Worm (Caenorhabditis elegans) whole organism, midembryonic: ENCODE data around the gene Y38H6C.13.

Experiments used
- T22C8.4 ChIP-seq: fragments of 200-800 bp; sonication (Bioruptor generic); IDR thresholded peaks from 2 replicates; pipeline ENCODE4 v1.3.6; 2022; ENCODE audit warnings: missing genetic modification characterization, missing compliant biosample characterization
- cog-1 ChIP-seq: sonication (generic microtip); optimal IDR thresholded peaks from 2 replicates; lab custom pipeline; 2016; ENCODE audit warnings: missing genetic modification characterization, missing compliant biosample characterization
- flt-1 ChIP-seq: fragments of 200-800 bp; sonication (Bioruptor generic); IDR thresholded peaks from 2 replicates; pipeline ENCODE4 v1.3.6; 2022; ENCODE audit warnings: missing genetic modification characterization, missing compliant biosample characterization
- klf-2 ChIP-seq: fragments of 200-800 bp; sonication (Bioruptor generic); conservative IDR thresholded peaks from 2 replicates; pipeline ENCODE4 v1.3.6; 2022; ENCODE audit warnings: missing genetic modification reagents, missing genetic modification characterization, missing compliant biosample characterization
- med-1 ChIP-seq: sonication (generic microtip); optimal IDR thresholded peaks from 2 replicates; lab custom pipeline; 2017; ENCODE audit warnings: missing genetic modification characterization, mild to moderate bottlenecking, missing compliant biosample characterization, antibody characterized with exemption, missing genetic modification reagents; ENCODE audit not compliant: insufficient read depth
- ref-1 ChIP-seq: fragments of 200-800 bp; sonication (Bioruptor generic); conservative IDR thresholded peaks from 2 replicates; pipeline ENCODE4 v1.3.6; 2022; ENCODE audit warnings: missing genetic modification reagents, missing genetic modification characterization, missing compliant biosample characterization
- tab-1 ChIP-seq: fragments of 200-800 bp; sonication (Bioruptor generic); IDR thresholded peaks from 2 replicates; pipeline ENCODE4 v1.3.6; 2022; ENCODE audit warnings: missing genetic modification characterization, missing compliant biosample characterization
- ztf-23 ChIP-seq: fragments of 200-800 bp; sonication (Bioruptor generic); IDR thresholded peaks from 2 replicates; pipeline ENCODE4 v1.3.6; 2022; ENCODE audit warnings: missing genetic modification reagents, missing genetic modification characterization, missing compliant biosample characterization

- no peak for TF ChIP-seq tab-1 (GFP tag; lab: Robert Waterston, UW)
- no peak for TF ChIP-seq ref-1 (GFP tag; lab: Robert Waterston, UW)
- TF ChIP-seq T22C8.4: no peak
- TF ChIP-seq cog-1 (tag; lab: Kevin White, UChicago): no peak
- no peak for TF ChIP-seq flt-1
- no peak for TF ChIP-seq med-1
- no peak for TF ChIP-seq klf-2 (GFP tag; lab: Robert Waterston, UW)
- TF ChIP-seq ztf-23 (GFP tag; lab: Robert Waterston, UW): no peak
Measured at ce11 chrV:20517005-20517404, 10.6 kb upstream of the Y38H6C.13 start.
